Fruit fly (Drosophila melanogaster): ENCODE data around the gene Dlip2.

The Dlip2 gene

dm6 chr3R:4654557-4655273 is 9.3 kb upstream of the Dlip2 start, which contains the start of gene spartin:
spartin (plus strand) TSS chr3R:4654800.
- TF ChIP-seq CG17801 (GFP tag; optimal IDR thresholded peaks at IDR 0.05; ENCODE audit: partially characterized antibody) = peak; percentile 44

DNA sequence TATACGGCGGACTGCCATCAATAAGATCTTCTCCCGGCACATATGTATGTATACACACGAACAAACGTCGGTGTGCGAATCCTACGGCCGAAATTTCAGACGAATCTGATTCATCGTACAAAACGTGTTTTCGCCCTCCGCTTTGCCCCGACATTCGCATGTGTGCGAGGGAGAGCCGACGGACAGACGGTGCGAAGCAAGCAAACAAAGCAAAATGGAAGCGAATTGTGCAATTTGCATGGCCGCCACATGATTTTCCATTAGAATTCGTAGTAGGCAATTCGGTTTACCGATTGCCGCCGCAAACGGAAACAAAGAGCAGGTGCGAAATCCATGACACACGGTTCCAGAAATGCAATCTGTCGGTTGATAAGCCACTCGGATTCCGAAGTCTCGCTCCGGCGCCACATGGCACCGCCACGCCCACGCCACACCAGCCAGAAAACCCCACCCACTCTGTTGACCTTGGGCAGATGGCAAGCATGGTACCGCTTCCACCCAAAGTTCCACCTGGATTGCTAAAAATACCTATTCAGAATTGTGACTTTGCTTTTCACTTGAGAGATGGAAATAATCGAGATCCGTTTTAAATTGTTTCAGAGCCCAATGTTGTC is 4.5 kb upstream of the Dlip2 start:
- TF ChIP-seq CG17801 (GFP tag; optimal IDR thresholded peaks at IDR 0.05; ENCODE audit: partially characterized antibody) = no peak

dm6 chr3R:4649126-4649811 is 3.8 kb upstream of the Dlip2 start, which contains the start of gene Karybeta3:
Karybeta3 (plus strand) TSS chr3R:4649176.
- TF ChIP-seq CG17801 (GFP tag; optimal IDR thresholded peaks at IDR 0.05; ENCODE audit: partially characterized antibody) = peak; percentile 71

- TF ChIP-seq CG17801 (GFP tag; optimal IDR thresholded peaks at IDR 0.05; ENCODE audit: partially characterized antibody) = peak; percentile 49
These were observed 3.8 kb downstream of the Dlip2 start, which contains the start of the genes CG9775, MED31 and slx1 for dm6 chr3R:4641616-4642102. CG9775 (minus strand) TSS chr3R:4641838. MED31 (plus strand) TSS chr3R:4641963. slx1 (plus strand) TSS chr3R:4641963.

dm6 chr3R:4641254-4641573 is 4.2 kb downstream of the Dlip2 start:
- TF ChIP-seq CG17801 (GFP tag; optimal IDR thresholded peaks at IDR 0.05; ENCODE audit: partially characterized antibody) = no peak

- TF ChIP-seq CG17801 (GFP tag; optimal IDR thresholded peaks at IDR 0.05; ENCODE audit: partially characterized antibody) = no peak
These were observed 4.8 kb downstream of the Dlip2 start for dm6 chr3R:4640546-4641253.

DNA sequence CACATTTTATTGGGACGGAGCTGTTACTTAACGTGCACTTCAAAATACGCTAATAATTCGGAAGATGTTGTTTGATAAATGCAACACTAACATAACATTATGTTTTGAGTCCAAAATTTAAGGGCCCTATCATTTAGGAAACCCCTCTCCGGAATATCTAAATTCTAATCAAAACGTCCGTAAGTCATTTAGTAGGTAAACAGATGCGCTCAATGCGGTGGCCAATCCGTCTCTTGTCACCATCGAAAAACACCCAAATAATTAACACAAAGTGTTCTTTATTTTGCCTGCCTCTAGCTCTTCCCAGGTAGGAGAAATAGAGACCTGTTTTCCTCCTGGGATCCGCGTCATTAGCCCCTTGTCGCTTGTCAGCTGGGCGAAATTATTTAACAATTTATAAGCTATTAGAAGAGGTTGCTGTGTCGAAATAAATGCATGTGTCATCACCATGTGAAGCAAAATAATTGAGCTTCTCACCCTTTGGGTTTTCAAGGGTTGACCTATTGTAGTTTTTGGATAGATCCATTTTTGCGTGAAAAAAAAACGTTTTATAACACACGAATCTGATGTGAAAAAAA is 11.0 kb downstream of the Dlip2 start:
- TF ChIP-seq CG17801 (GFP tag; optimal IDR thresholded peaks at IDR 0.05; ENCODE audit: partially characterized antibody) = no peak

dm6 chr3R:4632639-4633038 is 12.8 kb downstream of the Dlip2 start:
- TF ChIP-seq CG17801 (GFP tag; optimal IDR thresholded peaks at IDR 0.05; ENCODE audit: partially characterized antibody) = no peak

dm6 chr3R:4616130-4616529 is 29.3 kb downstream of the Dlip2 start:
- TF ChIP-seq CG17801 (GFP tag; optimal IDR thresholded peaks at IDR 0.05; ENCODE audit: partially characterized antibody) = no peak

dm6 chr3R:4612570-4612969 is 32.9 kb downstream of the Dlip2 start, which contains the start of gene 5-HT2A:
5-HT2A (plus strand) TSS chr3R:4612870.
- TF ChIP-seq CG17801 (GFP tag; optimal IDR thresholded peaks at IDR 0.05; ENCODE audit: partially characterized antibody) = no peak

- TF ChIP-seq CG17801 (GFP tag; optimal IDR thresholded peaks at IDR 0.05; ENCODE audit: partially characterized antibody) = no peak
These were observed 43.4 kb downstream of the Dlip2 start for dm6 chr3R:4601887-4602531.

DNA sequence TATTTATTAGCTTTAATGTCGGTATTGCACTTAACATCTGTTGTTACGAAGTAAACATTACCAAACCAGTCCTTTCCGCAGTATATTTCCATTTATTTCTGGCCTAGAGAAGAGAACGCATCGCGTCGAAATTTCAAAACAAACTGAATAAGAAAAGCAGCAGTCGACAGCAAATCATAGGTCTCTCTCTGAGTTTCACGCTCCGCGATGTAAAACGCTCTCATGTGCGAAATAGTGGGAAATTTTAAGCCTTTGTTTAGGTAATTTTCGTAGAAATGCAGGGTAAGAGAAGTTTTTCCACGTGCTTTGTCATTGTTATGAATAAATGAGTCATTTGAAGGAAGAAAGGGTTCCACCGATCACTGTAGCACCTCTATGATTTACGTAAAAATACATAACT is 45.8 kb downstream of the Dlip2 start:
- no peak for TF ChIP-seq CG17801 (GFP tag; optimal IDR thresholded peaks at IDR 0.05; ENCODE audit: partially characterized antibody)
